Worm (Caenorhabditis elegans): ENCODE measurements around the gene K07E3.2.
"Not testable (repeated sequence)": the region's sequence is repeated elsewhere in the genome, so short reads cannot be mapped to it uniquely, and the experiment has no call there.

The K07E3.2 gene

ce11 chrX:8137779-8138178, 33.7 kb downstream of the K07E3.2 start, which contains the start of gene C02B8.7:
C02B8.7 (minus strand) TSS chrX:8137879.
- TF ChIP-seq tbx-2 (tag; optimal IDR thresholded peaks at IDR 0.05) (no peak), ces-1 (GFP tag; optimal IDR thresholded peaks at IDR 0.05) (no peak), lin-39 (tag; optimal IDR thresholded peaks at IDR 0.05) (no peak), ceh-88 (GFP tag; IDR thresholded peaks at IDR 0.05) (no peak), dsc-1 (tag; optimal IDR thresholded peaks at IDR 0.05) (no peak), fkh-4 (tag; optimal IDR thresholded peaks at IDR 0.05; ENCODE audit: borderline replicate concordance) (no peak), fos-1 (tag; optimal IDR thresholded peaks at IDR 0.05) (no peak), fkh-10 (GFP tag; optimal IDR thresholded peaks at IDR 0.05) (no peak), efl-1 (optimal IDR thresholded peaks at IDR 0.05) (no peak), efl-1 (GFP tag; optimal IDR thresholded peaks at IDR 0.05 in 1 of 2) (no peak), elt-2 (tag; optimal IDR thresholded peaks at IDR 0.05) (no peak)

DNA sequence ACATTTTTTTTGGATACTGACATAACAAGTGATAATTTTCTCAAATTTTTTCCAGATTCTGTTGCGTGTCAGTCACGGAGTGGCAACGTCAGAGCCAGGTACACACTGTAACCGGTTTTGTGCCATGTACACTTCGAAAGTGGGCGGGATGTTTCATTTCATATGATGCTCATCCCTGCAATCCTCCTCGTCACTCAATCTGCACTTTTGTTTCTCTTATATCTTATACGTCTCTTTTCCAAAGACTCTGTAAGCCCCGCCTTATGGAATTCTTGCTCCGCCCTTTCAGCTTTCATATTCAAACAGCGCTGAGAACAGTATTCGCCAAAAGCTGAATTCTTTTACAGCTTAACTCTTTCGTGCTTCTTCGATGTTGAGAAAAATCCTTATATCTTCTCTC, 35.0 kb downstream of the K07E3.2 start, which contains the start of gene C02B8.3:
C02B8.3 (plus strand) TSS at position 301 of the 400 bp plus-strand sequence.
- TF ChIP-seq lin-14 (GFP tag; optimal IDR thresholded peaks at IDR 0.05) (no peak), aly-2 (tag; optimal IDR thresholded peaks at IDR 0.05) (no peak), lin-39 (tag; optimal IDR thresholded peaks at IDR 0.05) (no peak), unc-30 (tag; optimal IDR thresholded peaks at IDR 0.05) (no peak), lsy-2 (tag; optimal IDR thresholded peaks at IDR 0.05) (no peak), nhr-90 (tag; optimal IDR thresholded peaks at IDR 0.05; ENCODE audit: poor library complexity) (no peak), dpl-1 (GFP tag; optimal IDR thresholded peaks at IDR 0.05) (no peak)

ce11 chrX:8147398-8147797, 43.3 kb downstream of the K07E3.2 start, which contains the start of gene C02B8.1:
C02B8.1 (plus strand) TSS chrX:8147698.
- TF ChIP-seq egl-27 (tag; optimal IDR thresholded peaks at IDR 0.05), result no peak
- no peak for TF ChIP-seq efl-1 (optimal IDR thresholded peaks at IDR 0.05)
- TF ChIP-seq efl-1 (GFP tag; optimal IDR thresholded peaks at IDR 0.05 in 1 of 2), result peak in 1 of 2 experiments; percentile 6

DNA sequence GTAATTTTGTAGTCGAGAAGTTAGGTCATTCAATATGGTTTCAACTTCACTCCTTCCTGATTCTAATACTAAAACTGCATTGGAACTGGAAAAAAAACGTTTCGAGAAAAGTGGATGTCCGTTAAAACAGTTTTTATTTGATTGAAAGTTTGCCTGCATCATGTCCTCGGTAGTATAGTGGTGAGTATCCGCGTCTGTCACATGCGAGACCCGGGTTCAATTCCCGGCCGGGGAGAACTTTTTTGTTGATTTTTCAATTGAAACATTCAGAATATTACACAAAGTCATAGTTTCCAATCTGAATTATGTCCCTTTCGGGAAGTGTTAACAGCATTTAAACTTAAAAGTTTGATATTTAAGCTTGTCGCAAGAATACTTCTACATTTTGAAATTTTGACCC, 44.9 kb downstream of the K07E3.2 start:
- peak; percentile 8 for TF ChIP-seq mep-1 (tag; optimal IDR thresholded peaks at IDR 0.05)
- no peak for TF ChIP-seq ztf-11 (tag; optimal IDR thresholded peaks at IDR 0.05)

DNA sequence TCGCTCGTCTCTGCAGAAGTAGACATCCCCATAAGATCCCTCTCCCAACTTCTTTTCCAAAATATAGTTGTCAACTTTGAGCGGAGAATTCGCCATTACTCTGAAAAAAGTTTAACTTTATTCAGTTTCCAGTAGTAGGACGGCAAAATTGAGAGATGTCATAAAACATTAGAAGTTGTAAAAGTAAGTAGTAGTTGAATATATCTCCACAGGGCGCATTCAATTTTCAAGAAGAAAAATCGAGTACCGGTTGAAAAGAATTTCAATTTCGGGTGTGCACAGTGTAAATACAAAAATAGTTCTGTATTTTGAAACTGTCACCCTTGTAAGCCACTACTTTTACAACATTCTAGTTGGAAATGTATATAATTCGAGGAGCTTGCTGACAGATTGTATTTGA, 46.5 kb downstream of the K07E3.2 start, which contains the start of gene F22F1.2:
F22F1.2 (minus strand) TSS at position 101 of the 400 bp plus-strand sequence.
- no peak for TF ChIP-seq F16B12.6 (tag; optimal IDR thresholded peaks at IDR 0.05)
- no peak for TF ChIP-seq ets-5 (GFP tag; IDR thresholded peaks at IDR 0.05)
- TF ChIP-seq aha-1 (tag; optimal IDR thresholded peaks at IDR 0.05), result no peak
- TF ChIP-seq tbx-2 (tag; optimal IDR thresholded peaks at IDR 0.05), result no peak
- TF ChIP-seq unc-130 (tag; optimal IDR thresholded peaks at IDR 0.05), result no peak
- TF ChIP-seq grh-1 (GFP tag; IDR thresholded peaks at IDR 0.05), result no peak
- no peak for TF ChIP-seq ceh-8 (GFP tag; optimal IDR thresholded peaks at IDR 0.05)

ce11 chrX:8151409-8151808, 47.3 kb downstream of the K07E3.2 start:
- TF ChIP-seq grh-1 (GFP tag; IDR thresholded peaks at IDR 0.05) (no peak), dsc-1 (tag; optimal IDR thresholded peaks at IDR 0.05) (peak; percentile 50), ces-1 (GFP tag; optimal IDR thresholded peaks at IDR 0.05) (no peak), ceh-8 (GFP tag; optimal IDR thresholded peaks at IDR 0.05) (peak; percentile 16), fkh-8 (tag; optimal IDR thresholded peaks at IDR 0.05) (peak; percentile 84), nhr-47 (tag; optimal IDR thresholded peaks at IDR 0.05) (peak; percentile 39), swsn-7 (tag; optimal IDR thresholded peaks at IDR 0.05) (peak; percentile 4), sox-4 (tag; optimal IDR thresholded peaks at IDR 0.05) (peak; percentile 64), mep-1 (tag; optimal IDR thresholded peaks at IDR 0.05) (no peak)

DNA sequence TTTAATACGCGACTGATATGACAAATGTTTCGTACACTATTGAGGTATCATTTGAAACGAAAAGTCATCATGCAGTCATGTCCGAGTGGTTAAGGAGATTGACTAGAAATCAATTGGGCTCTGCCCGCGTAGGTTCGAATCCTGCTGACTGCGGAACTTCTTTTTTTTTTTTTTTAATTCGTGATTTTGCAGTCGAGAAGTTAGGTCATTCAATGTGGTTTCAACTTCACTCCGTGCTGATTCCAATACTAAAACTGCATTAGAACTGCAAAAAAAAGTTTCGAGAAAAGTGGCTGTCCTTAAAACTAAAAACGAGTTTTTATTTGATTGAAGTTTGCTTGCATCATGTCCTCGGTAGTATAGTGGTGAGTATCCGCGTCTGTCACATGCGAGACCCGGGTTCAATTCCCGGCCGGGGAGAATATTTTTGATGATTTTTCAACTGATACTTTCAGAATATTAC, 50.3 kb downstream of the K07E3.2 start:
- peak; percentile 25 for TF ChIP-seq nhr-71 (tag; optimal IDR thresholded peaks at IDR 0.05)
- TF ChIP-seq nhr-47 (tag; optimal IDR thresholded peaks at IDR 0.05), result peak; percentile 29
- TF ChIP-seq swsn-7 (tag; optimal IDR thresholded peaks at IDR 0.05), result peak; percentile 12
- TF ChIP-seq rnt-1 (tag; optimal IDR thresholded peaks at IDR 0.05), result peak; percentile 19
- peak; percentile 10 for TF ChIP-seq nhr-90 (tag; optimal IDR thresholded peaks at IDR 0.05; ENCODE audit: poor library complexity)
- TF ChIP-seq efl-1 (optimal IDR thresholded peaks at IDR 0.05), result not testable (repeated sequence)
- peak in 1 of 2 experiments; percentile 54 for TF ChIP-seq efl-1 (GFP tag; optimal IDR thresholded peaks at IDR 0.05 in 1 of 2)
- TF ChIP-seq snu-23 (GFP tag; optimal IDR thresholded peaks at IDR 0.05), result peak; percentile 47
- peak in 1 of 2 experiments; percentile 29 for TF ChIP-seq lin-35 (GFP tag; optimal IDR thresholded peaks at IDR 0.05)
- TF ChIP-seq mdl-1 (tag; optimal IDR thresholded peaks at IDR 0.05), result peak in 1 of 2 experiments; percentile 4

Data from whole organism, L1 larva.